Worm (Caenorhabditis elegans) whole organism, early embryonic: ENCODE measurements around the gene snu-23.

Experiments used
- ama-1 ChIP-seq: fragments of 150-350 bp; optimal IDR thresholded peaks from 2 replicates; lab custom pipeline; 2014
- ceh-13 ChIP-seq: fragments of 200-800 bp; sonication (Bioruptor generic); optimal IDR thresholded peaks from 2 replicates; lab custom pipeline; 2018; ENCODE audit warnings: mild to moderate bottlenecking, missing genetic modification characterization, missing compliant biosample characterization
- ets-7 ChIP-seq: sonication (generic microtip); optimal IDR thresholded peaks from 2 replicates; lab custom pipeline; 2016; ENCODE audit warnings: missing genotype, missing genetic modification characterization, missing compliant biosample characterization
- flt-1 ChIP-seq: fragments of 200-800 bp; sonication (Bioruptor generic); IDR thresholded peaks from 2 replicates; pipeline ENCODE4 v1.3.6; 2022; ENCODE audit warnings: missing genetic modification characterization, missing compliant biosample characterization
- hmbx-1 ChIP-seq: sonication (generic microtip); optimal IDR thresholded peaks from 2 replicates; lab custom pipeline; 2016; ENCODE audit warnings: mild to moderate bottlenecking, missing genetic modification characterization, missing compliant biosample characterization
- hnd-1 ChIP-seq: sonication (generic microtip); optimal IDR thresholded peaks from 2 replicates; lab custom pipeline; 2016; ENCODE audit warnings: missing genetic modification characterization, missing compliant biosample characterization
- pes-1 ChIP-seq: fragments of 200-800 bp; sonication (Bioruptor generic); IDR thresholded peaks from 2 replicates; pipeline ENCODE4 v1.3.6; 2022; ENCODE audit warnings: missing genetic modification reagents, missing genetic modification characterization, missing compliant biosample characterization
- tbx-11 ChIP-seq: fragments of 200-800 bp; sonication (Bioruptor generic); IDR thresholded peaks from 2 replicates; pipeline ENCODE4 v1.3.6; 2022; ENCODE audit warnings: missing genetic modification characterization, missing compliant biosample characterization

DNA sequence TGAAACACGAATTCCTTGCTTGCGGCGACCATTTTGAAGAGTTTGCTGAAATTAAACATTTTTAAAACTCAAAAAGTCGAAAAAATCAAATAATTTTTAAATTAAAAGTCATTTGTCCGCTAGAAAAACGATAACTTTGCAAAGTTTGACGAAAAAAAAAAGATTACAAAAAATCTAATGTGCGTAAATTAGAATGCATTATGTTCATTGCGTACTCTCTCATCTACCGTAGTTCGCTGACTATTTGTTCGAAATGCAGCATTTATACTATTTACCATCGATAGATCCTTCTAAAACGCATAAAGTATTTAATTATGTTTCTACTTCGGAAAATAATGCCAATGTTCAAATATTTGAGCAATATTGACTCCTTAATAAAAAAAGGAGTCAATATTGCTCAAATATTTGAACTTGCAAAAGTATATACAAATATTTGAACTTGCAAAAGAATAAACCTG is 6.1 kb upstream of the snu-23 start, which contains the start of gene bath-15:
- TF ChIP-seq flt-1 (GFP tag; lab: Robert Waterston, UW): no peak
- TF ChIP-seq ama-1 (lab: Kevin White, UChicago): no peak
- TF ChIP-seq hnd-1 (tag; lab: Kevin White, UChicago): no peak
- no peak for TF ChIP-seq hmbx-1 (tag; lab: Kevin White, UChicago)
- TF ChIP-seq ceh-13 (GFP tag; lab: Kevin White, UChicago): no peak
- no peak for TF ChIP-seq ets-7
- TF ChIP-seq tbx-11 (GFP tag; lab: Robert Waterston, UW): no peak
- TF ChIP-seq pes-1 (GFP tag; lab: Robert Waterston, UW): no peak
